Worm (Caenorhabditis elegans) whole organism, L2 larva: ENCODE results near the gene mps-4.

Experiments
- ceh-82 ChIP-seq: fragments of 150-350 bp; optimal IDR thresholded peaks from 2 replicates; lab custom pipeline; 2014; ENCODE audit warnings: missing biosample characterization, missing genetic modification characterization
- unc-55 ChIP-seq: fragments of 150-350 bp; sonication (generic microtip); optimal IDR thresholded peaks from 3 replicates; lab custom pipeline; 2014; ENCODE audit warnings: missing biosample characterization, missing genetic modification reagents, missing genetic modification characterization
- ztf-4 ChIP-seq: fragments of 150-350 bp; optimal IDR thresholded peaks from 2 replicates; lab custom pipeline; 2014; ENCODE audit warnings: missing biosample characterization, missing genetic modification characterization

- TF ChIP-seq ztf-4 (tag; lab: Kevin White, UChicago) = no peak
- TF ChIP-seq ceh-82 (tag; lab: Kevin White, UChicago) = no peak
- TF ChIP-seq unc-55 (GFP tag; lab: Kevin White, UChicago) = no peak
Measured at ce11 chrIII:8293260-8293659, 21.7 kb upstream of the mps-4 start.
